Fruit fly (Drosophila melanogaster): ENCODE measurements around the gene sals.

DNA sequence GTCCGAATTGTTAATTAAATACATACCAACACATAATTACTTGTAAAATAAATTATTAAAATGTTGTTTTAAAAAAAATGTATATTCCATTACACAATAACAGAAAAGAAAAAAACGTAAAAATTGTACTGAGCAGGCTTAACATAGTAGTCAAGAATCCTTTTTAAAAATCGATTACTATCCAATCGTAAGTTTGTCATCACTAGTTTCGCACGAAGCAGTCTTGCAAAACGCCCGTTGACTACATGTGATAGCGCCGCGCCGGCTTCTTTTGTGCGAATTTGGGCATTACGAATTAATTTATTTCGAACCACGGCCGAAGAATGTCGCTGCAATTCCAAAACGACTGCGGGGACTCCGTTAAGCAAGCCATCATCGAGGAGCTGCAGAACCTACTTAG lies 39.2 kb downstream of the sals start, which contains the start of gene Ipo9:
- TF ChIP-seq CG17806 (tag; optimal IDR thresholded peaks at IDR 0.05), result no peak
- TF ChIP-seq rn (GFP tag; IDR thresholded peaks at IDR 0.05), result no peak
- no peak for TF ChIP-seq Ets98B (GFP tag; IDR thresholded peaks at IDR 0.05)
- no peak for TF ChIP-seq CG32121 (GFP tag; IDR thresholded peaks at IDR 0.05)
- TF ChIP-seq EcR (GFP tag; optimal IDR thresholded peaks at IDR 0.05), result no peak
- no peak for TF ChIP-seq D1 (tag; optimal IDR thresholded peaks at IDR 0.05)
- TF ChIP-seq CG8301 (tag; optimal IDR thresholded peaks at IDR 0.05), result no peak
- no peak for TF ChIP-seq CG13204 (GFP tag; optimal IDR thresholded peaks at IDR 0.05)
- no peak for TF ChIP-seq CG15710 (tag; optimal IDR thresholded peaks at IDR 0.05)
- TF ChIP-seq Snoo (tag; optimal IDR thresholded peaks at IDR 0.05), result no peak
- no peak for TF ChIP-seq fd96Ca (GFP tag; IDR thresholded peaks at IDR 0.05)
- no peak for TF ChIP-seq gl (tag; optimal IDR thresholded peaks at IDR 0.05)
